Worm (Caenorhabditis elegans) whole organism, young adult: ENCODE data around the gene C35B1.5.

Experiments
- B0019.2 ChIP-seq: fragments of 200-800 bp; sonication (Bioruptor generic); conservative IDR thresholded peaks from 2 replicates; pipeline ENCODE4 v1.3.6; 2022; ENCODE audit warnings: missing genetic modification reagents, missing genetic modification characterization, missing compliant biosample characterization
- F22D6.2 ChIP-seq: sonication (generic microtip); optimal IDR thresholded peaks from 2 replicates; lab custom pipeline; 2016; ENCODE audit warnings: mild to moderate bottlenecking, missing genetic modification characterization, missing compliant biosample characterization
- F33H1.4 ChIP-seq: fragments of 200-800 bp; sonication (Bioruptor generic); IDR thresholded peaks from 2 replicates; pipeline ENCODE4 v1.3.6; 2022; ENCODE audit warnings: missing genetic modification reagents, missing genetic modification characterization, missing compliant biosample characterization
- F39B2.1 ChIP-seq: fragments of 200-800 bp; sonication (Bioruptor generic); IDR thresholded peaks from 2 replicates; pipeline ENCODE4 v1.3.6; 2022; ENCODE audit warnings: missing genetic modification reagents, missing genetic modification characterization, missing compliant biosample characterization
- K11D2.4 ChIP-seq: fragments of 200-800 bp; sonication (Bioruptor generic); IDR thresholded peaks from 2 replicates; pipeline ENCODE4 v1.3.6; 2022; ENCODE audit warnings: missing genetic modification reagents, missing genetic modification characterization, missing compliant biosample characterization
- Y53F4B.3 ChIP-seq: fragments of 200-800 bp; sonication (Bioruptor generic); IDR thresholded peaks from 2 replicates; pipeline ENCODE4 v1.3.6; 2022; ENCODE audit warnings: missing genetic modification reagents, missing genetic modification characterization, missing compliant biosample characterization
- Y95B8A.8 ChIP-seq: fragments of 200-800 bp; sonication (Bioruptor generic); IDR thresholded peaks from 2 replicates; pipeline ENCODE4 v1.3.6; 2022; ENCODE audit warnings: missing genetic modification reagents, missing genetic modification characterization, missing compliant biosample characterization
- ZK185.1 ChIP-seq: sonication (generic microtip); optimal IDR thresholded peaks from 2 replicates; lab custom pipeline; 2016; ENCODE audit warnings: mild to moderate bottlenecking, missing genetic modification characterization, missing compliant biosample characterization; ENCODE audit not compliant: poor library complexity, severe bottlenecking
- akir-1 ChIP-seq: fragments of 200-800 bp; sonication (Bioruptor generic); optimal IDR thresholded peaks from 2 replicates; lab custom pipeline; 2018; ENCODE audit warnings: mild to moderate bottlenecking, missing genetic modification characterization, moderate library complexity, missing compliant biosample characterization
- aptf-2 ChIP-seq: fragments of 200-800 bp; sonication (Bioruptor generic); conservative IDR thresholded peaks from 2 replicates; pipeline ENCODE4 v1.3.6; 2022; ENCODE audit warnings: missing genetic modification reagents, missing genetic modification characterization, missing compliant biosample characterization
- atf-7 ChIP-seq: sonication (generic microtip); optimal IDR thresholded peaks from 2 replicates; lab custom pipeline; 2017; ENCODE audit warnings: mild to moderate bottlenecking, missing genetic modification characterization, missing compliant biosample characterization
- athp-1 ChIP-seq: sonication (generic microtip); optimal IDR thresholded peaks from 2 replicates; lab custom pipeline; 2017; ENCODE audit warnings: mild to moderate bottlenecking, missing genetic modification characterization, missing compliant biosample characterization
- attf-5 ChIP-seq: fragments of 200-800 bp; sonication (Bioruptor generic); optimal IDR thresholded peaks from 2 replicates; lab custom pipeline; 2018; ENCODE audit warnings: mild to moderate bottlenecking, missing genetic modification characterization, missing compliant biosample characterization
- bed-1 ChIP-seq: fragments of 200-800 bp; sonication (Bioruptor generic); IDR thresholded peaks from 2 replicates; pipeline ENCODE4 v1.3.6; 2022; ENCODE audit warnings: missing genetic modification reagents, missing genetic modification characterization, missing compliant biosample characterization
- cebp-1 ChIP-seq, 2 experiments: fragments of 200-800 bp in 1 of 2; sonication (Bioruptor generic) in 1 of 2; sonication (generic microtip) in 1 of 2; IDR thresholded peaks in 1 of 2; optimal IDR thresholded peaks in 1 of 2; 2 replicates each; pipeline versions ENCODE4 v1.3.6 to Lab custom; 2017 to 2022; ENCODE audit warnings: missing compliant biosample characterization in 2 of 2, missing genetic modification characterization in 2 of 2, mild to moderate bottlenecking in 1 of 2, missing genetic modification reagents in 1 of 2, moderate library complexity in 1 of 2
- cebp-2 ChIP-seq: fragments of 200-800 bp; sonication (Bioruptor generic); IDR thresholded peaks from 2 replicates; pipeline ENCODE4 v1.3.6; 2022; ENCODE audit warnings: missing genetic modification characterization, missing compliant biosample characterization
- ceh-100 ChIP-seq: fragments of 200-800 bp; sonication (Bioruptor generic); IDR thresholded peaks from 2 replicates; pipeline ENCODE4 v1.3.6; 2022; ENCODE audit warnings: missing genetic modification reagents, missing genetic modification characterization, missing compliant biosample characterization
- ceh-79 ChIP-seq: sonication (generic microtip); optimal IDR thresholded peaks from 2 replicates; lab custom pipeline; 2017; ENCODE audit warnings: mild to moderate bottlenecking, missing genetic modification characterization, missing compliant biosample characterization
- ceh-91 ChIP-seq: fragments of 200-800 bp; sonication (Bioruptor generic); IDR thresholded peaks from 2 replicates; pipeline ENCODE4 v1.3.6; 2022; ENCODE audit warnings: missing genetic modification reagents, missing genetic modification characterization, missing compliant biosample characterization
- die-1 ChIP-seq: sonication (generic microtip); optimal IDR thresholded peaks from 2 replicates; lab custom pipeline; 2016; ENCODE audit warnings: missing genotype, mild to moderate bottlenecking, missing genetic modification characterization, missing compliant biosample characterization
- efl-1 ChIP-seq: fragments of 150-350 bp; optimal IDR thresholded peaks from 2 replicates; lab custom pipeline; 2014; ENCODE audit warnings: missing biosample characterization, missing genetic modification reagents, missing genetic modification characterization
- egl-44 ChIP-seq: fragments of 200-800 bp; sonication (Bioruptor generic); IDR thresholded peaks from 2 replicates; pipeline ENCODE4 v1.3.6; 2022; ENCODE audit warnings: missing genetic modification reagents, missing genetic modification characterization, missing compliant biosample characterization
- egrh-3 ChIP-seq: fragments of 200-800 bp; sonication (Bioruptor generic); IDR thresholded peaks from 2 replicates; pipeline ENCODE4 v1.3.6; 2022; ENCODE audit warnings: missing genetic modification reagents, missing genetic modification characterization, missing compliant biosample characterization
- hlh-12 ChIP-seq: sonication (generic microtip); optimal IDR thresholded peaks from 2 replicates; lab custom pipeline; 2016; ENCODE audit warnings: missing genetic modification characterization, missing compliant biosample characterization
- lin-54 ChIP-seq: fragments of 200-800 bp; sonication (Bioruptor generic); optimal IDR thresholded peaks from 2 replicates; lab custom pipeline; 2018; ENCODE audit warnings: mild to moderate bottlenecking, missing genetic modification characterization, missing compliant biosample characterization
- lir-1 ChIP-seq: fragments of 200-800 bp; sonication (Bioruptor generic); conservative IDR thresholded peaks from 2 replicates; pipeline ENCODE4 v1.3.6; 2022; ENCODE audit warnings: missing genetic modification reagents, missing genetic modification characterization, missing compliant biosample characterization
- lsy-27 ChIP-seq: sonication (generic microtip); optimal IDR thresholded peaks from 2 replicates; lab custom pipeline; 2017; ENCODE audit warnings: missing genetic modification characterization, mild to moderate bottlenecking, missing compliant biosample characterization, antibody characterized with exemption, missing genotype, borderline replicate concordance; ENCODE audit not compliant: insufficient read depth
- mes-4 ChIP-seq: sonication (generic microtip); optimal IDR thresholded peaks from 2 replicates; lab custom pipeline; 2016; ENCODE audit warnings: missing genotype, missing genetic modification characterization, missing compliant biosample characterization
- mxl-1 ChIP-seq: sonication (generic microtip); optimal IDR thresholded peaks from 2 replicates; lab custom pipeline; 2016; ENCODE audit warnings: missing genetic modification characterization, missing compliant biosample characterization
- nfya-2 ChIP-seq: fragments of 200-800 bp; sonication (Bioruptor generic); IDR thresholded peaks from 2 replicates; pipeline ENCODE4 v1.3.6; 2022; ENCODE audit warnings: missing genetic modification reagents, missing genetic modification characterization, missing compliant biosample characterization
- nhr-179 ChIP-seq: sonication (generic microtip); optimal IDR thresholded peaks from 2 replicates; lab custom pipeline; 2016; ENCODE audit warnings: mild to moderate bottlenecking, missing genetic modification characterization, missing compliant biosample characterization
- nhr-90 ChIP-seq: sonication (generic microtip); optimal IDR thresholded peaks from 2 replicates; lab custom pipeline; 2016; ENCODE audit warnings: missing genotype, mild to moderate bottlenecking, missing genetic modification characterization, missing compliant biosample characterization
- pbrm-1 ChIP-seq: fragments of 200-800 bp; sonication (Bioruptor generic); IDR thresholded peaks from 2 replicates; pipeline ENCODE4 v1.3.6; 2022; ENCODE audit warnings: missing genetic modification reagents, missing genetic modification characterization, missing compliant biosample characterization
- pha-4 ChIP-seq: fragments of 150-350 bp; sonication (generic microtip); optimal IDR thresholded peaks from 2 replicates; lab custom pipeline; 2014; ENCODE audit warnings: missing biosample characterization, missing genetic modification reagents, missing genetic modification characterization
- repo-1 ChIP-seq: sonication (generic microtip); optimal IDR thresholded peaks from 2 replicates; lab custom pipeline; 2017; ENCODE audit warnings: mild to moderate bottlenecking, missing genetic modification characterization, missing compliant biosample characterization
- sea-2 ChIP-seq: fragments of 200-800 bp; sonication (Bioruptor generic); IDR thresholded peaks from 2 replicates; pipeline ENCODE4 v1.3.6; 2022; ENCODE audit warnings: missing genetic modification characterization, missing compliant biosample characterization
- snpc-1.3 ChIP-seq: sonication (generic microtip); optimal IDR thresholded peaks from 2 replicates; lab custom pipeline; 2017; ENCODE audit warnings: missing genetic modification characterization, mild to moderate bottlenecking, missing compliant biosample characterization, antibody characterized with exemption, moderate library complexity, missing genotype, missing genetic modification reagents; ENCODE audit not compliant: insufficient read depth
- sptf-2 ChIP-seq: fragments of 200-800 bp; sonication (Bioruptor generic); optimal IDR thresholded peaks from 2 replicates; lab custom pipeline; 2018; ENCODE audit warnings: mild to moderate bottlenecking, missing genetic modification characterization, missing compliant biosample characterization
- tbp1 ChIP-seq: fragments of 200-800 bp; sonication (Bioruptor generic); optimal IDR thresholded peaks from 2 replicates; lab custom pipeline; 2018; ENCODE audit warnings: mild to moderate bottlenecking, missing genetic modification characterization, missing compliant biosample characterization
- unc-130 ChIP-seq: sonication (generic microtip); optimal IDR thresholded peaks from 2 replicates; lab custom pipeline; 2016; ENCODE audit warnings: missing genetic modification reagents, missing genetic modification characterization, missing compliant biosample characterization
- xnd-1 ChIP-seq: sonication (generic microtip); optimal IDR thresholded peaks from 2 replicates; lab custom pipeline; 2016; ENCODE audit warnings: missing genotype, missing genetic modification reagents, missing genetic modification characterization, missing compliant biosample characterization
- ztf-25 ChIP-seq: fragments of 200-800 bp; sonication (Bioruptor generic); IDR thresholded peaks from 2 replicates; pipeline ENCODE4 v1.3.6; 2022; ENCODE audit warnings: missing genetic modification reagents, missing genetic modification characterization, missing compliant biosample characterization
- ztf-3 ChIP-seq: fragments of 200-800 bp; sonication (Bioruptor generic); optimal IDR thresholded peaks from 2 replicates; lab custom pipeline; 2018; ENCODE audit warnings: mild to moderate bottlenecking, missing genetic modification characterization, missing compliant biosample characterization

C35B1.5 gene

DNA sequence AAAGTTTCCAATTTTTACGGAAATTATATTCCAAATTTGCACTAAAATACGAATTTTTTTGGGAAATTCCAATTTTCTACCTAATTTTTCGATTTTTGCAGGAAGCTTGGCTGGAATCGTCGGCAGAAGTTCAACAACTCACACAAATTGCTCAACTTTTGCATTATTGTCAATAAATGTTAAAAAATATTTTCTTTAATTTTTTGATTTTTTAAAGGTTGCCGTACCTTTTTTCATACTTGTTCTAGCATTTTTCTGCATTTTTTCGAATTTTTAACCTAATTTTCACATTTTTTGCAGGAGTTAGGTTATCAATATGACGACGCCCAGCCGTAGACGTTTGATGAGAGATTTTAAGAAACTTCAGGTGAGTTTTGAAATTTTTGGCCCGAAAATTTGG, 18.7 kb upstream of the C35B1.5 start, which contains the start of gene ubc-1:
Gene ubc-1 (plus strand): TSS at position 301 of the 400 bp plus-strand sequence.
- TF ChIP-seq attf-5 (GFP tag; lab: Kevin White, UChicago) = no peak
- no peak for TF ChIP-seq egl-44
- no peak for TF ChIP-seq mes-4
- TF ChIP-seq F39B2.1 (GFP tag; lab: Robert Waterston, UW) = no peak
- no peak for TF ChIP-seq ztf-3 (GFP tag; lab: Kevin White, UChicago)
- no peak for TF ChIP-seq F22D6.2 (tag; lab: Kevin White, UChicago)

DNA sequence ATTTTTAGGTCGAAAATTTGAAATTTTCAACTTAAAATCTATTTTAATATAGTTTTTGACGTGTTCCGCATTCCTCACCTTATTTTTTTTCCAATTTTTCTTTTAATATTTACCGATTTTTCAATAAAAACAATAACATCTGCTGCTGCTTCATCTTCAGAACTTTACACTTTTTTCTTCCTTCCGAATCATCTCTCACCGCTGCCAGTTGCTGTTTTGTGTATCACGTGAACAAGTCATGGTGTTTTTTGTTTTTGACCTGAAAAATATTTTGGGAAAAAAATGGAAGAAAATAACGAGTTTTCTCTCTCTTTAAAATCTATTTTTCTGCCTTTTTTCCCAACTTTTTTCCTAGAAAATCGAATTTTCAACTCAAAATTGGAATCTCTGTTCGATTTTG, 15.8 kb upstream of the C35B1.5 start:
- TF ChIP-seq die-1 (no peak), ZK185.1 (tag; lab: Kevin White, UChicago) (no peak), unc-130 (GFP tag; lab: Kevin White, UChicago) (no peak), ztf-25 (GFP tag; lab: Robert Waterston, UW) (no peak), snpc-1.3 (tag; lab: Kevin White, UChicago) (no peak), Y95B8A.8 (no peak), athp-1 (no peak), lsy-27 (tag; lab: Kevin White, UChicago) (no peak), xnd-1 (tag; lab: Kevin White, UChicago) (no peak)
- TF ChIP-seq, all 124 proteins: peak for 0

- TF ChIP-seq Y53F4B.3 (GFP tag; lab: Robert Waterston, UW) (no peak), bed-1 (GFP tag; lab: Robert Waterston, UW) (no peak), cebp-1 (GFP tag; IDR thresholded peaks at IDR 0.05; lab: Robert Waterston, UW) (no peak), cebp-1 (tag; optimal IDR thresholded peaks at IDR 0.05; lab: Kevin White, UChicago) (peak; percentile 67)
Measured at ce11 chrIV:4096940-4097339, 12.9 kb upstream of the C35B1.5 start.

DNA sequence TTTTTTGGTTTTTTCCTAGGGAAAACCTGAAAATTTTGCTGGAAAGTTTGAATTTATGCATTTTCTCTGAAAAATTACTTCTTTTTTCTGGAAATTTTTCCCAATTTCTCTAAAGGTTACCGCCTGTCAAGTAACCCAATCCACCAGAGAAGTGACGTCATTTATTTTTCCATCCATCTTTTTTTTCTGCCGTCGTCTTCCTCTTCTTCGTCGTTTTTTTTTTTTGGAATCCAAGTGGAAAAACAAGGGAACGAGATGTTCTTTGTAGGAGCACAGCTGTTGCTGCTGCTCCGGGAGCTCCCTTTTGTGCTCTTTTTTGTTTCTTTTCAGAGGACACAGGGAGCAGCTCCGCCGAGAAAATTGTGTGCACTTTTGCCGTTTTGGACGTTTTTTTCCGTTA, 10.4 kb upstream of the C35B1.5 start:
- TF ChIP-seq ceh-100 (no peak), lir-1 (no peak), F33H1.4 (GFP tag; lab: Robert Waterston, UW) (no peak), atf-7 (tag; lab: Kevin White, UChicago) (peak; percentile 62), K11D2.4 (GFP tag; lab: Robert Waterston, UW) (0 out of 2 replicates have a peak, but pooled peaks have one; percentile 36), pbrm-1 (GFP tag; lab: Robert Waterston, UW) (no peak), sea-2 (no peak), ceh-79 (tag; lab: Kevin White, UChicago) (no peak), akir-1 (GFP tag; lab: Kevin White, UChicago) (no peak)

DNA sequence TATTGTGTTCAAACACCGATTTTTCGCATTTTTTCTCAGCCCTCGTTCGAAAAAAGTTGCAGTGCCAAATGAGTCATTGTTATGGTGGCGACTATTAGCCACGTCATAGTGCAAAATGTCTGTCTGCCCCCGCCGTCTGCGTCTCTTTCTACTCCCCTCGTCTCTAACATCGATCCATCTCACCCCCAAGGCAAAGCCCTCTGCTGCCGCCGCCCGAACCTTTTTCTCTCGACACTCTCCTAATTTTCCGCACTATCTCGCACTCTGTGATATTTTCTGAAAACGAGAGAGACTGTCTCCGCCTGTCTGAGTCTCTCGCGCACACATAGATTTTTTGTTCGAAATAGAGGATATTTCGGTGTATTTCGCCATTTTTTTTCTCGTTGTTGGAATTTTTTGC, 9.1 kb upstream of the C35B1.5 start:
- TF ChIP-seq nhr-179 (tag; lab: Kevin White, UChicago) (no peak), lin-54 (GFP tag; lab: Kevin White, UChicago) (peak; percentile 3), atf-7 (tag; lab: Kevin White, UChicago) (peak; percentile 73), sptf-2 (GFP tag; lab: Kevin White, UChicago) (no peak), repo-1 (tag; lab: Kevin White, UChicago) (no peak), F39B2.1 (GFP tag; lab: Robert Waterston, UW) (no peak), egrh-3 (no peak), aptf-2 (no peak), tbp1 (GFP tag; lab: Kevin White, UChicago) (peak; percentile 10), nhr-90 (tag; lab: Kevin White, UChicago) (peak; percentile 3), hlh-12 (tag; lab: Kevin White, UChicago) (no peak), efl-1 (GFP tag; lab: Kevin White, UChicago) (no peak), K11D2.4 (GFP tag; lab: Robert Waterston, UW) (no peak), mxl-1 (tag; lab: Kevin White, UChicago) (no peak), lsy-27 (tag; lab: Kevin White, UChicago) (no peak), B0019.2 (GFP tag; lab: Robert Waterston, UW) (no peak), pha-4 (tag; lab: Kevin White, UChicago) (no peak), nfya-2 (GFP tag; lab: Robert Waterston, UW) (no peak), cebp-2 (no peak), ceh-91 (GFP tag; lab: Robert Waterston, UW) (no peak)
